Worm (Caenorhabditis elegans) whole organism, L4 larva: ENCODE measurements around the gene col-104.

ENCODE experiments used
- Y48G9A.11 ChIP-seq: fragments of 200-800 bp; sonication (Bioruptor generic); IDR thresholded peaks from 2 replicates; pipeline ENCODE4 v1.3.6; 2022; ENCODE audit warnings: missing genetic modification reagents, missing genetic modification characterization, missing compliant biosample characterization
- Y5F2A.4 ChIP-seq: fragments of 200-800 bp; sonication (Bioruptor generic); optimal IDR thresholded peaks from 2 replicates; lab custom pipeline; 2018; ENCODE audit warnings: mild to moderate bottlenecking, missing genetic modification characterization, missing compliant biosample characterization
- attf-4 ChIP-seq: sonication (generic microtip); optimal IDR thresholded peaks from 3 replicates; lab custom pipeline; 2017; ENCODE audit warnings: missing biosample characterization, missing genetic modification characterization
- ceh-82 ChIP-seq: sonication (generic microtip); optimal IDR thresholded peaks from 2 replicates; lab custom pipeline; 2017; ENCODE audit warnings: missing biosample characterization, missing genetic modification characterization
- dmd-9 ChIP-seq: fragments of 200-800 bp; sonication (Bioruptor generic); IDR thresholded peaks from 2 replicates; pipeline ENCODE4 v1.3.6; 2022; ENCODE audit warnings: missing genetic modification reagents, missing genetic modification characterization, missing compliant biosample characterization
- egl-27 ChIP-seq: sonication (generic microtip); optimal IDR thresholded peaks from 3 replicates; lab custom pipeline; 2017; ENCODE audit warnings: missing biosample characterization, missing genetic modification reagents, missing genetic modification characterization
- fos-1 ChIP-seq: fragments of 150-350 bp; optimal IDR thresholded peaks from 2 replicates; lab custom pipeline; 2014; ENCODE audit warnings: missing biosample characterization, missing genetic modification characterization
- lin-13 ChIP-seq: fragments of 150-350 bp; optimal IDR thresholded peaks from 2 replicates; lab custom pipeline; 2014; ENCODE audit warnings: missing biosample characterization, missing genetic modification reagents, missing genetic modification characterization
- lin-15B ChIP-seq: fragments of 150-350 bp; sonication (generic microtip); optimal IDR thresholded peaks from 3 replicates; lab custom pipeline; 2014; ENCODE audit warnings: missing biosample characterization, missing genetic modification characterization
- nhr-102 ChIP-seq: sonication (generic microtip); optimal IDR thresholded peaks from 2 replicates; lab custom pipeline; 2016; ENCODE audit warnings: mild to moderate bottlenecking, missing genetic modification characterization, moderate library complexity, missing compliant biosample characterization
- nhr-41 ChIP-seq: fragments of 200-800 bp; sonication (Bioruptor generic); IDR thresholded peaks from 2 replicates; pipeline ENCODE4 v1.3.6; 2022; ENCODE audit warnings: missing genetic modification reagents, missing genetic modification characterization, missing compliant biosample characterization
- nhr-6 ChIP-seq: fragments of 150-350 bp; optimal IDR thresholded peaks from 2 replicates; lab custom pipeline; 2014; ENCODE audit warnings: missing biosample characterization, missing genetic modification characterization
- spr-3 ChIP-seq: fragments of 200-800 bp; sonication (Bioruptor generic); optimal IDR thresholded peaks from 2 replicates; lab custom pipeline; 2018; ENCODE audit warnings: mild to moderate bottlenecking, missing genetic modification characterization, missing compliant biosample characterization
- zag-1 ChIP-seq: fragments of 150-350 bp; optimal IDR thresholded peaks from 2 replicates; lab custom pipeline; 2014; ENCODE audit warnings: missing biosample characterization, missing genetic modification characterization

DNA sequence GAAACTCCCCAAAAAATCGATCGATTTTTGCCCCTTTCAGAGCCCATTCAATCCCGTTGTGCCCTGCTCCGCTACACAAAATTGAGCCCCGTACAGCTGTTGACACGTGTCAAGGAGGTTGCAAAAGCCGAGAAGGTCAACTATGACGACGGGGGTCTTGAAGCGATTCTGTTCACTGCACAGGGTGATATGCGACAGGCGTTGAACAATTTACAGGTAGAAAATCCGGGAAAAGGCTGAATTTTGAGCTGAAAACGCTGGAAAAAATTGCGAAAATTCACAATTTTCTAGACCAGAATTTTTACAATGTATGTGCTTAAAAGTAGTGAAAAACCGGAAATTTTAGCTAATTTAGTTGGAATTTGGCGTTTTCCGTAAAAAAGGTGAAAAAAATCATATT is 5.8 kb downstream of the col-104 start:
- TF ChIP-seq fos-1 (tag; lab: Kevin White, UChicago), result no peak
- TF ChIP-seq attf-4, result no peak
- TF ChIP-seq Y48G9A.11 (GFP tag; lab: Robert Waterston, UW), result no peak
- no peak for TF ChIP-seq ceh-82 (tag; lab: Kevin White, UChicago)
- no peak for TF ChIP-seq nhr-41 (GFP tag; lab: Robert Waterston, UW)
- TF ChIP-seq egl-27 (tag; lab: Kevin White, UChicago), result no peak
- TF ChIP-seq lin-13 (GFP tag; lab: Kevin White, UChicago), result no peak
- TF ChIP-seq lin-15B (tag; lab: Kevin White, UChicago), result no peak
- no peak for TF ChIP-seq nhr-102 (tag; lab: Kevin White, UChicago)
- no peak for TF ChIP-seq dmd-9
- TF ChIP-seq nhr-6, result no peak
- TF ChIP-seq Y5F2A.4, result no peak
- TF ChIP-seq spr-3 (GFP tag; lab: Kevin White, UChicago), result no peak
- TF ChIP-seq zag-1 (tag; lab: Kevin White, UChicago), result no peak
